Fruit fly (Drosophila melanogaster) whole organism, embryonic: Measurements from ENCODE around the gene CG2182.

Source experiments
- CG10431 ChIP-seq: fragments of 200-800 bp; sonication (Bioruptor generic); optimal IDR thresholded peaks from 3 replicates; lab custom pipeline; 2018; ENCODE audit warnings: missing biosample characterization, mild to moderate bottlenecking, missing genetic modification characterization
- CG10543 ChIP-seq: fragments of 200-800 bp; sonication (Bioruptor generic); optimal IDR thresholded peaks from 3 replicates; lab custom pipeline; 2017; ENCODE audit warnings: missing biosample characterization, mild to moderate bottlenecking, missing genetic modification characterization, moderate library complexity
- CG10565 ChIP-seq: fragments of 200-800 bp; sonication (Bioruptor generic); optimal IDR thresholded peaks from 3 replicates; lab custom pipeline; 2016; ENCODE audit warnings: missing biosample characterization, mild to moderate bottlenecking, missing genetic modification characterization
- CG12299 ChIP-seq: fragments of 200-800 bp; sonication (Bioruptor generic); optimal IDR thresholded peaks from 2 replicates; lab custom pipeline; 2018; ENCODE audit warnings: missing biosample characterization, mild to moderate bottlenecking, missing genetic modification characterization
- CG13894 ChIP-seq: fragments of 200-800 bp; sonication (Bioruptor generic); optimal IDR thresholded peaks from 3 replicates; lab custom pipeline; 2018; ENCODE audit warnings: missing biosample characterization, mild to moderate bottlenecking, missing genetic modification characterization, moderate library complexity
- CG15514 ChIP-seq: fragments of 200-800 bp; sonication (Bioruptor generic); optimal IDR thresholded peaks from 3 replicates; lab custom pipeline; 2017; ENCODE audit warnings: missing biosample characterization, missing genetic modification characterization, mild to moderate bottlenecking, moderate library complexity, missing genetic modification reagents
- CG16779 ChIP-seq: fragments of 200-800 bp; sonication (Bioruptor generic); IDR thresholded peaks from 2 replicates; pipeline ENCODE4 v1.3.6; 2022; ENCODE audit warnings: missing biosample characterization, missing genetic modification characterization
- CG16813 ChIP-seq: fragments of 200-800 bp; sonication (Bioruptor generic); IDR thresholded peaks from 3 replicates; pipeline ENCODE4 v1.3.6; 2022; ENCODE audit warnings: missing biosample characterization, missing genetic modification characterization; ENCODE audit not compliant: partially characterized antibody
- CG17612 ChIP-seq: fragments of 200-800 bp; sonication (Bioruptor generic); IDR thresholded peaks from 2 replicates; pipeline ENCODE4 v1.3.6; 2022; ENCODE audit warnings: missing biosample characterization, missing genetic modification characterization
- CG2129 ChIP-seq: fragments of 200-800 bp; sonication (Bioruptor generic); IDR thresholded peaks from 2 replicates; pipeline ENCODE4 v1.3.6; 2022; ENCODE audit warnings: missing biosample characterization, missing genetic modification characterization; ENCODE audit not compliant: partially characterized antibody
- CG2199 ChIP-seq: fragments of 200-800 bp; sonication (Bioruptor generic); IDR thresholded peaks from 3 replicates; pipeline ENCODE4 v1.3.6; 2022; ENCODE audit warnings: missing biosample characterization, missing genetic modification characterization
- CG4360 ChIP-seq: fragments of 200-800 bp; sonication (Bioruptor generic); IDR thresholded peaks from 2 replicates; pipeline ENCODE4 v1.3.6; 2022; ENCODE audit warnings: missing biosample characterization, missing genetic modification characterization
- CG4404 ChIP-seq: fragments of 200-800 bp; sonication (Bioruptor generic); IDR thresholded peaks from 2 replicates; pipeline ENCODE4 v1.3.6; 2022; ENCODE audit warnings: missing biosample characterization, missing genetic modification characterization
- CG4707 ChIP-seq: fragments of 200-800 bp; sonication (Bioruptor generic); optimal IDR thresholded peaks from 2 replicates; lab custom pipeline; 2018; ENCODE audit warnings: missing biosample characterization, mild to moderate bottlenecking, missing genetic modification characterization, moderate library complexity
- CG4730 ChIP-seq: fragments of 200-800 bp; sonication (Bioruptor generic); IDR thresholded peaks from 2 replicates; pipeline ENCODE4 v1.3.6; 2022; ENCODE audit warnings: missing biosample characterization, missing genetic modification characterization
- CG6254 ChIP-seq: fragments of 200-800 bp; sonication (Bioruptor generic); optimal IDR thresholded peaks from 3 replicates; lab custom pipeline; 2017; ENCODE audit warnings: mild to moderate bottlenecking, missing biosample characterization, missing genetic modification reagents, missing genetic modification characterization
- CG6813 ChIP-seq: fragments of 200-800 bp; sonication (Bioruptor generic); optimal IDR thresholded peaks from 2 replicates; lab custom pipeline; 2017; ENCODE audit warnings: missing biosample characterization, missing genetic modification characterization, mild to moderate bottlenecking, moderate library complexity, missing genetic modification reagents
- CG7786 ChIP-seq: fragments of 200-800 bp; sonication (Bioruptor generic); optimal IDR thresholded peaks from 2 replicates; lab custom pipeline; 2016; ENCODE audit warnings: missing biosample characterization, missing genetic modification characterization
- CG7963 ChIP-seq: fragments of 200-800 bp; sonication (Bioruptor generic); IDR thresholded peaks from 3 replicates; pipeline ENCODE4 v1.3.6; 2022; ENCODE audit warnings: missing biosample characterization, missing genetic modification characterization; ENCODE audit not compliant: partially characterized antibody
- CG9215 ChIP-seq: fragments of 200-800 bp; sonication (Bioruptor generic); IDR thresholded peaks from 2 replicates; pipeline ENCODE4 v1.3.6; 2022; ENCODE audit warnings: missing biosample characterization, missing genetic modification characterization
- CG9609 ChIP-seq: fragments of 200-800 bp; sonication (Bioruptor generic); optimal IDR thresholded peaks from 3 replicates; lab custom pipeline; 2016; ENCODE audit warnings: missing biosample characterization, missing genetic modification characterization
- Dad ChIP-seq: fragments of 200-800 bp; sonication (Bioruptor generic); optimal IDR thresholded peaks from 3 replicates; lab custom pipeline; 2016; ENCODE audit warnings: missing biosample characterization, missing genetic modification characterization
- Dip2 ChIP-seq: fragments of 200-800 bp; sonication (Bioruptor generic); IDR thresholded peaks from 2 replicates; pipeline ENCODE4 v1.3.6; 2022; ENCODE audit warnings: missing biosample characterization, missing genetic modification characterization
- Drgx ChIP-seq: fragments of 200-800 bp; sonication (Bioruptor generic); IDR thresholded peaks from 2 replicates; pipeline ENCODE4 v1.3.6; 2022; ENCODE audit warnings: missing biosample characterization, missing genetic modification characterization
- Fer3 ChIP-seq: fragments of 200-800 bp; sonication (Bioruptor generic); optimal IDR thresholded peaks from 2 replicates; lab custom pipeline; 2018; ENCODE audit warnings: missing biosample characterization, mild to moderate bottlenecking, missing genetic modification characterization, moderate library complexity
- Gsc ChIP-seq: fragments of 200-800 bp; sonication (Bioruptor generic); IDR thresholded peaks from 2 replicates; pipeline ENCODE4 v1.3.6; 2022; ENCODE audit warnings: missing biosample characterization, missing genetic modification characterization
- HLH54F ChIP-seq: fragments of 200-800 bp; sonication (Bioruptor generic); optimal IDR thresholded peaks from 3 replicates; lab custom pipeline; 2016; ENCODE audit warnings: missing biosample characterization, missing genetic modification characterization
- Hsf ChIP-seq: fragments of 200-800 bp; sonication (Bioruptor generic); optimal IDR thresholded peaks from 3 replicates; lab custom pipeline; 2016; ENCODE audit warnings: missing biosample characterization, missing genetic modification characterization
- Mrtf ChIP-seq: fragments of 200-800 bp; sonication (Bioruptor generic); IDR thresholded peaks from 3 replicates; pipeline ENCODE4 v1.3.6; 2022; ENCODE audit warnings: missing biosample characterization, missing genetic modification characterization
- NC2β ChIP-seq: fragments of 200-800 bp; sonication (Bioruptor generic); optimal IDR thresholded peaks from 2 replicates; lab custom pipeline; 2016; ENCODE audit warnings: missing biosample characterization, missing genetic modification characterization
- NK7.1 ChIP-seq: fragments of 200-800 bp; sonication (Bioruptor generic); optimal IDR thresholded peaks from 3 replicates; lab custom pipeline; 2016; ENCODE audit warnings: missing biosample characterization, missing genetic modification characterization
- Nf-YA ChIP-seq: fragments of 200-800 bp; sonication (Bioruptor generic); IDR thresholded peaks from 2 replicates; pipeline ENCODE4 v1.3.6; 2022; ENCODE audit warnings: missing biosample characterization, missing genetic modification characterization
- NfI ChIP-seq: fragments of 200-800 bp; sonication (Bioruptor generic); optimal IDR thresholded peaks from 3 replicates; lab custom pipeline; 2018; ENCODE audit warnings: missing biosample characterization, mild to moderate bottlenecking, missing genetic modification characterization, moderate library complexity
- Sry-β ChIP-seq: fragments of 200-800 bp; sonication (Bioruptor generic); optimal IDR thresholded peaks from 2 replicates; lab custom pipeline; 2018; ENCODE audit warnings: missing biosample characterization, mild to moderate bottlenecking, missing genetic modification characterization, moderate library complexity
- Xrp1 ChIP-seq: fragments of 200-800 bp; sonication (Bioruptor generic); IDR thresholded peaks from 2 replicates; pipeline ENCODE4 v1.3.6; 2022; ENCODE audit warnings: missing biosample characterization, missing genetic modification characterization
- ato ChIP-seq: fragments of 200-800 bp; sonication (Bioruptor generic); IDR thresholded peaks from 2 replicates; pipeline ENCODE4 v1.3.6; 2022; ENCODE audit warnings: missing biosample characterization, missing genetic modification characterization; ENCODE audit not compliant: partially characterized antibody
- az2 ChIP-seq: fragments of 200-800 bp; sonication (Bioruptor generic); optimal IDR thresholded peaks from 3 replicates; lab custom pipeline; 2016; ENCODE audit warnings: missing biosample characterization, missing genetic modification characterization
- emc ChIP-seq: fragments of 200-800 bp; sonication (Bioruptor generic); optimal IDR thresholded peaks from 2 replicates; lab custom pipeline; 2016; ENCODE audit warnings: missing biosample characterization, missing genetic modification characterization
- fd96Cb ChIP-seq: fragments of 200-800 bp; sonication (Bioruptor generic); optimal IDR thresholded peaks from 2 replicates; lab custom pipeline; 2018; ENCODE audit warnings: missing biosample characterization, mild to moderate bottlenecking, missing genetic modification characterization, moderate library complexity
- grn ChIP-seq: fragments of 200-800 bp; sonication (Bioruptor generic); optimal IDR thresholded peaks from 3 replicates; lab custom pipeline; 2017; ENCODE audit warnings: missing biosample characterization, missing genetic modification characterization
- gt ChIP-seq: fragments of 200-800 bp; sonication (Bioruptor generic); IDR thresholded peaks from 2 replicates; pipeline ENCODE4 v1.3.6; 2022; ENCODE audit warnings: missing biosample characterization, missing genetic modification characterization
- inv ChIP-seq: fragments of 200-800 bp; sonication (Bioruptor generic); IDR thresholded peaks from 2 replicates; pipeline ENCODE4 v1.3.6; 2022; ENCODE audit warnings: missing biosample characterization, missing genetic modification characterization; ENCODE audit not compliant: partially characterized antibody
- lmd ChIP-seq: fragments of 200-800 bp; sonication (Bioruptor generic); IDR thresholded peaks from 2 replicates; pipeline ENCODE4 v1.3.6; 2022; ENCODE audit warnings: missing biosample characterization, missing genetic modification characterization
- luna ChIP-seq: fragments of 200-800 bp; sonication (Bioruptor generic); optimal IDR thresholded peaks from 2 replicates; lab custom pipeline; 2016; ENCODE audit warnings: missing biosample characterization, missing genetic modification characterization
- ro ChIP-seq: fragments of 200-800 bp; sonication (Bioruptor generic); IDR thresholded peaks from 2 replicates; pipeline ENCODE4 v1.3.6; 2022; ENCODE audit warnings: missing biosample characterization, missing genetic modification characterization
- sc ChIP-seq, 3 experiments: fragments of >200 bp in 2 of 3; fragments of 200-800 bp in 1 of 3; sonication (Bioruptor generic) in 1 of 3; optimal IDR thresholded peaks; 2 replicates in 2 of 3; 3 replicates in 1 of 3; lab custom pipeline; 2017; ENCODE audit warnings: mild to moderate bottlenecking in 1 of 3, missing biosample characterization in 1 of 3, missing genetic modification characterization in 1 of 3, missing genetic modification reagents in 1 of 3
- sisA ChIP-seq: fragments of 200-800 bp; sonication (Bioruptor generic); IDR thresholded peaks from 2 replicates; pipeline ENCODE4 v1.3.6; 2022; ENCODE audit warnings: missing biosample characterization, missing genetic modification characterization
- ssp ChIP-seq: fragments of 200-800 bp; sonication (Bioruptor generic); IDR thresholded peaks from 2 replicates; pipeline ENCODE4 v1.3.6; 2022; ENCODE audit warnings: missing biosample characterization, missing genetic modification characterization
- tap ChIP-seq: fragments of 200-800 bp; optimal IDR thresholded peaks from 3 replicates; lab custom pipeline; 2019; ENCODE audit warnings: missing biosample characterization, mild to moderate bottlenecking, missing genetic modification characterization, moderate library complexity
- yki ChIP-seq: fragments of >200 bp; optimal IDR thresholded peaks from 3 replicates; lab custom pipeline; 2018

CG2182 gene

dm6 chr3R:5654692-5655181, 5.0 kb downstream of the CG2182 start, which contains the start of the genes elm and MED27 (continued):
- TF ChIP-seq Sry-β (GFP tag; lab: Kevin White, UChicago) (peak; percentile 52), gt (GFP tag; lab: Robert Waterston, UW) (peak; percentile 85), Drgx (GFP tag; lab: Robert Waterston, UW) (peak; percentile 81), Mrtf (peak; percentile 87), az2 (GFP tag; lab: Kevin White, UChicago) (peak; percentile 96), CG6254 (GFP tag; lab: Kevin White, UChicago) (peak; percentile 53), CG6813 (peak; percentile 34), NC2β (GFP tag; lab: Kevin White, UChicago) (peak; percentile 91), fd96Cb (tag; lab: Kevin White, UChicago) (peak; percentile 88), Fer3 (peak; percentile 89), sc (optimal IDR thresholded peaks at IDR 0.05; lab: Kevin White, UChicago) (no peak), sc (GFP tag; optimal IDR thresholded peaks at IDR 0.05; lab: Kevin White, UChicago) (peak; percentile 71), lmd (GFP tag; lab: Robert Waterston, UW) (peak; percentile 95), inv (GFP tag; lab: Robert Waterston, UW) (peak; percentile 94), CG7963 (GFP tag; lab: Robert Waterston, UW) (peak; percentile 58; the same call in 1 of the 3 replicates), CG10543 (GFP tag; lab: Kevin White, UChicago) (peak; percentile 94), Xrp1 (GFP tag; lab: Robert Waterston, UW) (peak; percentile 95), Hsf (peak; percentile 97), CG9609 (GFP tag; lab: Kevin White, UChicago) (peak; percentile 91), CG7786 (peak; percentile 91), CG2199 (GFP tag; lab: Robert Waterston, UW) (0 out of 3 replicates have a peak, but pooled peaks have one; percentile 67), CG12299 (tag; lab: Kevin White, UChicago) (peak; percentile 77), CG17612 (GFP tag; lab: Robert Waterston, UW) (peak; percentile 68; the same call in 1 of the 2 replicates), NfI (peak; percentile 90), tap (peak; percentile 62), HLH54F (peak; percentile 94), Dad (GFP tag; lab: Kevin White, UChicago) (peak; percentile 91), CG4360 (GFP tag; lab: Robert Waterston, UW) (0 out of 2 replicates have a peak, but pooled peaks have one; percentile 42), CG10431 (GFP tag; lab: Kevin White, UChicago) (peak; percentile 55), emc (GFP tag; lab: Kevin White, UChicago) (peak; percentile 86), grn (GFP tag; lab: Kevin White, UChicago) (peak; percentile 25), NK7.1 (GFP tag; lab: Kevin White, UChicago) (peak; percentile 71), ro (peak; percentile 87), CG16813 (GFP tag; lab: Robert Waterston, UW) (peak; percentile 98), CG4707 (GFP tag; lab: Kevin White, UChicago) (peak; percentile 48), luna (peak; percentile 27), CG15514 (GFP tag; lab: Kevin White, UChicago) (peak; percentile 89), Gsc (GFP tag; lab: Robert Waterston, UW) (peak; percentile 82), CG13894 (tag; lab: Kevin White, UChicago) (peak; percentile 92), CG10565 (peak; percentile 38), CG9215 (GFP tag; lab: Robert Waterston, UW) (peak; percentile 96), CG4730 (peak; percentile 92), CG2129 (GFP tag; lab: Robert Waterston, UW) (peak; percentile 97), sisA (peak; percentile 97), CG4404 (GFP tag; lab: Robert Waterston, UW) (peak; percentile 97), ato (GFP tag; lab: Robert Waterston, UW) (peak; percentile 47; the same call in 1 of the 2 replicates), Dip2 (GFP tag; lab: Robert Waterston, UW) (no peak), CG16779 (GFP tag; lab: Robert Waterston, UW) (peak; percentile 25; the same call in 1 of the 2 replicates), yki (lab: Kevin White, UChicago) (no peak), Nf-YA (GFP tag; lab: Robert Waterston, UW) (peak; percentile 81), ssp (GFP tag; lab: Robert Waterston, UW) (peak; percentile 91)
